Fruit fly (Drosophila melanogaster) whole organism, prepupa: Measurements from ENCODE around the gene kri.

Source experiments
- Blimp-1 ChIP-seq: fragments of 200-800 bp; sonication (Bioruptor generic); optimal IDR thresholded peaks from 3 replicates; lab custom pipeline; 2017; ENCODE audit warnings: missing biosample characterization, missing genetic modification characterization, mild to moderate bottlenecking, moderate library complexity, missing genetic modification reagents
- CG11762 ChIP-seq: fragments of 200-800 bp; sonication (Bioruptor generic); optimal IDR thresholded peaks from 3 replicates; lab custom pipeline; 2016; ENCODE audit warnings: missing biosample characterization, missing genetic modification characterization; ENCODE audit not compliant: insufficient read depth
- CG15336 ChIP-seq: fragments of 200-800 bp; sonication (Bioruptor generic); IDR thresholded peaks from 2 replicates; pipeline ENCODE4 v1.3.6; 2022; ENCODE audit warnings: missing biosample characterization, missing genetic modification characterization
- CG1621 ChIP-seq: fragments of 200-800 bp; sonication (Bioruptor generic); optimal IDR thresholded peaks from 3 replicates; lab custom pipeline; 2018; ENCODE audit warnings: missing biosample characterization, mild to moderate bottlenecking, missing genetic modification characterization
- CG16779 ChIP-seq: fragments of 200-800 bp; sonication (Bioruptor generic); optimal IDR thresholded peaks from 3 replicates; lab custom pipeline; 2017; ENCODE audit warnings: missing biosample characterization, mild to moderate bottlenecking, missing genetic modification characterization
- CG3032 ChIP-seq: fragments of 200-800 bp; optimal IDR thresholded peaks from 2 replicates; lab custom pipeline; 2019; ENCODE audit warnings: missing biosample characterization, mild to moderate bottlenecking, missing genetic modification characterization, moderate library complexity
- CG32006 ChIP-seq: fragments of 200-800 bp; sonication (Bioruptor generic); optimal IDR thresholded peaks from 3 replicates; lab custom pipeline; 2017; ENCODE audit warnings: missing biosample characterization, mild to moderate bottlenecking, missing genetic modification characterization
- CG3919 ChIP-seq: fragments of 200-800 bp; sonication (Bioruptor generic); optimal IDR thresholded peaks from 3 replicates; lab custom pipeline; 2016; ENCODE audit warnings: missing biosample characterization, missing genetic modification characterization
- CG4318 ChIP-seq: fragments of 200-800 bp; sonication (Bioruptor generic); optimal IDR thresholded peaks from 3 replicates; lab custom pipeline; 2017; ENCODE audit warnings: missing biosample characterization, mild to moderate bottlenecking, missing genetic modification characterization
- CG6276 ChIP-seq: fragments of 200-800 bp; sonication (Bioruptor generic); optimal IDR thresholded peaks from 2 replicates; lab custom pipeline; 2017; ENCODE audit warnings: missing biosample characterization, mild to moderate bottlenecking, missing genetic modification characterization
- CG6792 ChIP-seq: fragments of 200-800 bp; sonication (Bioruptor generic); optimal IDR thresholded peaks from 3 replicates; lab custom pipeline; 2016; ENCODE audit warnings: missing biosample characterization, missing genetic modification characterization
- CG6808 ChIP-seq: fragments of 200-800 bp; sonication (Bioruptor generic); optimal IDR thresholded peaks from 3 replicates; lab custom pipeline; 2017; ENCODE audit warnings: missing biosample characterization, missing genetic modification characterization, mild to moderate bottlenecking, moderate library complexity, missing genetic modification reagents
- CG6854 ChIP-seq: fragments of 200-800 bp; sonication (Bioruptor generic); optimal IDR thresholded peaks from 2 replicates; lab custom pipeline; 2017; ENCODE audit warnings: missing biosample characterization, mild to moderate bottlenecking, missing genetic modification characterization
- CG7368 ChIP-seq: fragments of 200-800 bp; sonication (Bioruptor generic); optimal IDR thresholded peaks from 3 replicates; lab custom pipeline; 2016; ENCODE audit warnings: missing biosample characterization, missing genetic modification characterization
- CG8119 ChIP-seq: fragments of 200-800 bp; sonication (Bioruptor generic); IDR thresholded peaks from 3 replicates; pipeline ENCODE4 v1.3.6; 2022; ENCODE audit warnings: missing biosample characterization, missing genetic modification characterization
- CG9139 ChIP-seq: fragments of 200-800 bp; sonication (Bioruptor generic); optimal IDR thresholded peaks from 3 replicates; lab custom pipeline; 2017; ENCODE audit warnings: missing biosample characterization, mild to moderate bottlenecking, missing genetic modification characterization
- Eip75B ChIP-seq: fragments of 200-800 bp; sonication (Bioruptor generic); optimal IDR thresholded peaks from 3 replicates; lab custom pipeline; 2016; ENCODE audit warnings: missing biosample characterization, missing genetic modification characterization
- Eip78C ChIP-seq: fragments of 200-800 bp; sonication (Bioruptor generic); peaks from one replicate; lab custom pipeline; 2016; ENCODE audit warnings: missing biosample characterization, missing genetic modification characterization
- Eip93F ChIP-seq: fragments of 200-800 bp; sonication (Bioruptor generic); optimal IDR thresholded peaks from 2 replicates; lab custom pipeline; 2016; ENCODE audit warnings: missing biosample characterization, mild to moderate bottlenecking, missing genetic modification characterization
- Ets21C ChIP-seq: fragments of 200-800 bp; sonication (Bioruptor generic); optimal IDR thresholded peaks from 3 replicates; lab custom pipeline; 2016; ENCODE audit warnings: missing biosample characterization, missing genetic modification characterization
- Gug ChIP-seq: fragments of 200-800 bp; sonication (Bioruptor generic); IDR thresholded peaks from 2 replicates; pipeline ENCODE4 v1.3.6; 2022; ENCODE audit warnings: missing biosample characterization, missing genetic modification characterization
- Hr38 ChIP-seq: sonication (Bioruptor generic); optimal IDR thresholded peaks from 2 replicates; lab custom pipeline; 2016; ENCODE audit warnings: missing biosample characterization, missing genetic modification characterization
- Hr39 ChIP-seq: fragments of 200-800 bp; sonication (Bioruptor generic); optimal IDR thresholded peaks from 2 replicates; lab custom pipeline; 2016; ENCODE audit warnings: missing biosample characterization, missing genetic modification characterization
- Hr4 ChIP-seq: fragments of 200-800 bp; sonication (Bioruptor generic); optimal IDR thresholded peaks from 3 replicates; lab custom pipeline; 2016; ENCODE audit warnings: missing biosample characterization, missing genetic modification characterization
- Smox ChIP-seq: fragments of 200-800 bp; sonication (Bioruptor generic); optimal IDR thresholded peaks from 3 replicates; lab custom pipeline; 2016; ENCODE audit warnings: missing biosample characterization, missing genetic modification characterization
- Sox14 ChIP-seq: fragments of 200-800 bp; sonication (Bioruptor generic); optimal IDR thresholded peaks from 3 replicates; lab custom pipeline; 2016; ENCODE audit warnings: missing biosample characterization, missing genetic modification characterization
- Sox15 ChIP-seq: fragments of 200-800 bp; sonication (Bioruptor generic); optimal IDR thresholded peaks from 3 replicates; lab custom pipeline; 2016; ENCODE audit warnings: missing biosample characterization, missing genetic modification characterization
- achi ChIP-seq: fragments of 200-800 bp; sonication (Bioruptor generic); optimal IDR thresholded peaks from 3 replicates; lab custom pipeline; 2016; ENCODE audit warnings: missing biosample characterization, missing genetic modification characterization
- acj6 ChIP-seq: fragments of 200-800 bp; sonication (Bioruptor generic); optimal IDR thresholded peaks from 3 replicates; lab custom pipeline; 2016; ENCODE audit warnings: missing biosample characterization, missing genetic modification characterization
- dac ChIP-seq: fragments of 200-800 bp; sonication (Bioruptor generic); optimal IDR thresholded peaks from 2 replicates; lab custom pipeline; 2017; ENCODE audit warnings: missing biosample characterization, mild to moderate bottlenecking, missing genetic modification characterization
- dsx ChIP-seq: fragments of 200-800 bp; optimal IDR thresholded peaks from 3 replicates; lab custom pipeline; 2019; ENCODE audit warnings: missing biosample characterization, mild to moderate bottlenecking, missing genetic modification characterization, moderate library complexity; ENCODE audit not compliant: poor library complexity, severe bottlenecking
- esn ChIP-seq: fragments of 200-800 bp; sonication (Bioruptor generic); optimal IDR thresholded peaks from 2 replicates; lab custom pipeline; 2016; ENCODE audit warnings: missing biosample characterization, mild to moderate bottlenecking, missing genetic modification characterization, moderate library complexity
- fd59A ChIP-seq: fragments of 200-800 bp; sonication (Bioruptor generic); optimal IDR thresholded peaks from 2 replicates; lab custom pipeline; 2017; ENCODE audit warnings: missing biosample characterization, mild to moderate bottlenecking, missing genetic modification characterization, missing genetic modification reagents
- fd85E ChIP-seq: fragments of 200-800 bp; sonication (Bioruptor generic); optimal IDR thresholded peaks from 3 replicates; lab custom pipeline; 2016; ENCODE audit warnings: missing biosample characterization, missing genetic modification characterization
- lz ChIP-seq: fragments of 200-800 bp; sonication (Bioruptor generic); optimal IDR thresholded peaks from 3 replicates; lab custom pipeline; 2016; ENCODE audit warnings: missing biosample characterization, missing genetic modification characterization
- net ChIP-seq: fragments of 200-800 bp; sonication (Bioruptor generic); optimal IDR thresholded peaks from 3 replicates; lab custom pipeline; 2016; ENCODE audit warnings: missing biosample characterization, missing genetic modification characterization
- pdm3 ChIP-seq: fragments of 200-800 bp; sonication (Bioruptor generic); optimal IDR thresholded peaks from 3 replicates; lab custom pipeline; 2016; ENCODE audit warnings: missing biosample characterization, missing genetic modification characterization
- ss ChIP-seq, 2 experiments: fragments of 200-800 bp; sonication (Bioruptor generic); optimal IDR thresholded peaks; 2 replicates in 1 of 2; 3 replicates in 1 of 2; lab custom pipeline; 2017 to 2018; ENCODE audit warnings: mild to moderate bottlenecking in 2 of 2, missing biosample characterization in 2 of 2, missing genetic modification characterization in 2 of 2, moderate library complexity in 1 of 2
- topi ChIP-seq: fragments of 200-800 bp; sonication (Bioruptor generic); optimal IDR thresholded peaks from 3 replicates; lab custom pipeline; 2016; ENCODE audit warnings: missing biosample characterization, missing genetic modification characterization
- vri ChIP-seq: fragments of 200-800 bp; sonication (Bioruptor generic); optimal IDR thresholded peaks from 3 replicates; lab custom pipeline; 2016; ENCODE audit warnings: missing biosample characterization, mild to moderate bottlenecking, missing genetic modification characterization

Gene kri

DNA sequence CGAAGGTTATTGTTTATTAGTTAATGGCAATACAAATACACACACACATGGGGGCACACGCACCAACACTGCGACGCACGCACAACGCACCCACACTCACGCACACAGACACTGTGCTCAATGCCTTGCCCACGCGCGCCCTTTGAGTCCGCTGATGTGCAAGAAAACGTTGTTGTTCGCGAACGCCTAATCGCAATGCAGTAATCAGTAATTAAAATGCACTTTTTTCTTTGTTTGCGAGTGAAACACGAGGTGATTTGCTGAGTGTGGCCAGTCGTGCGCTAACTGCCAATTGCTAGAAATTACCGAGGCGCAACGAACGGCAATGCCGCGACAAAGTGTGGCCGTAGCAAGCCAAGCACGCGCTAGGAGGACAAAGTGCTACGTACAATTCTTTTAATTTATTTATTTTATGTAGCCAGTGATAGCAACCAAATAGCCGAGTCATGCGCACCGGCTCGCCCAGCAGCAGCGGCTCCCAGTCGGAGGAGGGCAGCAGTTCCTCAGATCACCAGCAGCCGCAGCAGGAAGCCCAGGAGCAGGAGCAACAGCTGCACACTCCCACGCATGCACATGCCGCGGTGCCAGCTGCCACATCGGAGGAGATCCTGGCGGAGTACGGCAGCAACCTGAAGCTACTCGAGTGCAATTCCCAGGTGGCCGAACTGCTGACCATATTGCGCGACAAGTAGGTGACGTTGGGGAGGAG, at the start of gene kri, which contains the start of gene S6k (continued):
- TF ChIP-seq CG7368 (GFP tag; lab: Kevin White, UChicago), result no peak
- peak; percentile 5 for TF ChIP-seq pdm3 (GFP tag; lab: Kevin White, UChicago)
- no peak for TF ChIP-seq Sox15 (GFP tag; lab: Kevin White, UChicago)
- TF ChIP-seq CG11762 (GFP tag; lab: Kevin White, UChicago), result no peak
- no peak for TF ChIP-seq achi
- TF ChIP-seq ss (GFP tag; optimal IDR thresholded peaks at IDR 0.05; lab: Kevin White, UChicago), result peak; percentile 49 to 72
- TF ChIP-seq lz, result peak; percentile 12
- peak; percentile 11 for TF ChIP-seq CG3032 (tag; lab: Kevin White, UChicago)

DNA sequence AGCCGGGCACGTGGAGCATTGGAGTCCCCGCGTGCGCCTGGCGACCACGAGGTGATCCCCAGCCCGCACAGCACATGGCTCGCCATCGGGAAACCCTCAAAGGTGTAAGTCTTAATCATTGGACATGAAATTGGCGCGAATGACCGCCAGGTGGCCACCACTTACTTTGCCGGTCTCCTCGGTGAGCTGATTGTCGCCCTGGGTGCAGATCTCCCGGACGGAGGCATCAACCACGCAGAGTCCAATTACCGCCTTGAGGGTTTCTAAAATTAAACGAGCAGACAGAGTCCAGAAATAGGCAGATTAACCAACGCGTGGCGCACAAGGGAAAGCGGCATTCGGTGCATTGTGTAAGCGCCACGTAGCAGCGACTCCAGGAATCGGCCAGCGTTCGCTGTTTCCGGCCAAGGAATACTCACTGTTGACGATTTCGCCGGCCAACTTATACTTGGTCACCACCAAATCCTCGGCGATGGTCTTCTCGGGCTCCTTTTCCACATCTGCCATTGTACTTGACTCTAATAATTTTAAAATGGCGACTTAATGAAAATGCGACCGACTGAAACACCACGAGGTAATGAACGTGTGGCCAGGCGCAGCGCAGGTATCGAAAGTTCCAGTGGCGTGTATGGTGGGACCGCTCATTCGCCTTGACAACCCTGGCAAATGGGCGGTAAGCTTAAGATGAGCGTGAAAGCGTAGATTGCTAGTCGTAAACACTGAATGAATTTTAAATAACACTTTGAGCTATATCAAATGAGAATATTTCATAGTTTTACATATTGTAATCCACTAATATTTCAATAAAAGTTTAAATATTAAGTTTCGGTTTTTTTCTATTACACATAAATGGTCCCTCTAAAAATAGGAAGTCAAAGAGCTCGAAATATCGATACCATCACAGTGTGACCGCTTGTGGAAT, 45.6 kb upstream of the kri start, which contains the start of gene CG10576:
TSS of gene CG10576 (minus strand) at position 781 of the 922 bp plus-strand sequence.
- no peak for TF ChIP-seq Hr38 (GFP tag; lab: Kevin White, UChicago)
- TF ChIP-seq Eip78C (GFP tag; lab: Kevin White, UChicago), result no peak
- no peak for TF ChIP-seq CG32006 (GFP tag; lab: Kevin White, UChicago)
- no peak for TF ChIP-seq Ets21C (GFP tag; lab: Kevin White, UChicago)
- TF ChIP-seq Blimp-1 (GFP tag; lab: Kevin White, UChicago), result no peak
- TF ChIP-seq CG16779 (tag; lab: Kevin White, UChicago), result no peak
- no peak for TF ChIP-seq CG3032 (tag; lab: Kevin White, UChicago)
- TF ChIP-seq CG9139, result no peak
- no peak for TF ChIP-seq Smox (GFP tag; lab: Kevin White, UChicago)
- no peak for TF ChIP-seq fd85E (GFP tag; lab: Kevin White, UChicago)
- TF ChIP-seq topi (GFP tag; lab: Kevin White, UChicago), result no peak
- no peak for TF ChIP-seq CG3919 (GFP tag; lab: Kevin White, UChicago)
- no peak for TF ChIP-seq Eip93F (GFP tag; lab: Kevin White, UChicago)
- TF ChIP-seq CG8119, result no peak

DNA sequence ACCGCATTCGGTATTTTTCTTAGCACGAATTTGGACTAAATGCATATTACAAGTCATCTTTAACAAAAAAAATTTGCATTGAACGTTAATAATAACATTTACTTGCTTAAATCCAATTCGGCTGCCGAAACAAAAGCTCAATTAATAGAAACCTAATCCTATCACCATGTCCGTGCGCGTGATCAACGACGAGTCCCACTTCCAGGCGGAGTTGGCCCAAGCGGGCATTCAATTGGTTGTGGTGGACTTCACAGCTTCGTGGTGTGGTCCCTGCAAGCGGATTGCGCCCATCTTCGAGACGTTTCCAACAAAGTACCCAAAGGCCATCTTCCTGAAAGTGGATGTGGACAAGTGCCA, 45.0 kb upstream of the kri start, which contains the start of gene Txl:
TSS of gene Txl (plus strand) at position 3 of the 357 bp plus-strand sequence.
- TF ChIP-seq ss (GFP tag; optimal IDR thresholded peaks at IDR 0.05; lab: Kevin White, UChicago) (no peak), Hr39 (GFP tag; lab: Kevin White, UChicago) (no peak), topi (GFP tag; lab: Kevin White, UChicago) (no peak)

DNA sequence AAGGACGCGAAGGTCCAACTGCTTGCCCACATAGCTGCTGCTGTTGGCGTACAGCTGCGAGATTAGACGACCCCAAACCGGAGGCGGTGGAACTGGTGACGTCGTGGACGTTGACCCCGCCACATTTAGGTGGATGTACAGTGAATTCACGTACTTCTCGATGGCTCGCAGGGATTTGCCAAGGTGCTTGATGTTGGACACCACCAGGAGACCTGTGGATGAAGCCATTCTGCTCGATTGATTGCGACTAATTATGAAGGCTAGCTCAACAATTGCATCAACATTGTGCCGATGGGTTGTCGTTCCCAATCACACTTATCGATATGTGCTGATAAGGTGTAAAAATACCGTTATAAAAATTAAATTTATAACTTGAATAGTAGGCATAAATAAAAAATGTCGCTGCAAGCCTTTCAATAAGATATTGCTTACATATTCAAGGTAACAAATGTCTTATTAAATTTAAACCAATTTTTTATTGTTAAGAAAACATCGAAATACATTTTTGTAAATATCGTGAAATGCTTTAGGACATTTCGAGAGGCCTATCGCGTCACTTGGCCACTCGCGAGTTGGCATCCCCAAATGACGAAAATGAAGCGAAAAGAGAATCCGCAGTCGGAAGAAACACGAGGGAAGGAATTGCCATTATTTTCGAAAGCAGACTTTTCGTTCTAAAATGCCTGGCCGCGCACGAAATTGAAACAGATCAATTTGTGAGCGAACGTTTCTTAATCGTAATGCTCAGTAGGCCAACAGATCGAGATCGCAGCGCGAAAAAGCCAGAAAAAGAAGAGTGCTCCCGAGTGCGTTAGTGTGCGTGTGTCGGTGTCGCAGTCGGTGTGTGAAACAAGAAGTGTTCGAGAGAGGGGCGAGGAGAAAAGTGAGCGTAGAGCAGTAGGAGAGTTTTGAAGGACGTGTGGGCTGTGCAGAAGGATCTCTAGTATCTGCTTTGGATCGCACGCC, 42.0 kb upstream of the kri start, which contains the start of the genes Ppat-Dpck and scny:
TSS of gene Ppat-Dpck (minus strand) at position 263 of the 966 bp plus-strand sequence.
TSS of gene scny (plus strand) at position 471 of the 966 bp plus-strand sequence.
- TF ChIP-seq dsx (GFP tag; lab: Kevin White, UChicago) (peak; percentile 50), achi (no peak), topi (GFP tag; lab: Kevin White, UChicago) (peak; percentile 5), dac (GFP tag; lab: Kevin White, UChicago) (no peak), Hr4 (no peak), CG6792 (GFP tag; lab: Kevin White, UChicago) (no peak), CG6808 (GFP tag; lab: Kevin White, UChicago) (no peak), Sox14 (GFP tag; lab: Kevin White, UChicago) (peak; percentile 16), vri (no peak), CG15336 (GFP tag; lab: Robert Waterston, UW) (0 out of 2 replicates have a peak, but pooled peaks have one; percentile 15), acj6 (no peak), CG4318 (GFP tag; lab: Kevin White, UChicago) (no peak), fd59A (no peak), net (GFP tag; lab: Kevin White, UChicago) (no peak), CG3032 (tag; lab: Kevin White, UChicago) (peak; percentile 8), CG1621 (tag; lab: Kevin White, UChicago) (no peak), CG6854 (GFP tag; lab: Kevin White, UChicago) (peak; percentile 31), CG6276 (no peak), Gug (no peak), Eip75B (GFP tag; lab: Kevin White, UChicago) (no peak), esn (GFP tag; lab: Kevin White, UChicago) (peak; percentile 43)
